Fruit fly (Drosophila melanogaster) whole organism, prepupa: ENCODE data around the gene chic.

Source experiments
- Blimp-1 ChIP-seq: fragments of 200-800 bp; sonication (Bioruptor generic); optimal IDR thresholded peaks from 3 replicates; lab custom pipeline; 2017; ENCODE audit warnings: missing biosample characterization, missing genetic modification characterization, mild to moderate bottlenecking, moderate library complexity, missing genetic modification reagents
- CG10631 ChIP-seq: fragments of 200-800 bp; sonication (Bioruptor generic); optimal IDR thresholded peaks from 2 replicates; lab custom pipeline; 2016; ENCODE audit warnings: missing biosample characterization, missing genetic modification characterization
- CG10669 ChIP-seq: fragments of 200-800 bp; sonication (Bioruptor generic); optimal IDR thresholded peaks from 3 replicates; lab custom pipeline; 2018; ENCODE audit warnings: missing biosample characterization, mild to moderate bottlenecking, missing genetic modification characterization, moderate library complexity
- CG11294 ChIP-seq: fragments of 200-800 bp; sonication (Bioruptor generic); IDR thresholded peaks from 2 replicates; pipeline ENCODE4 v1.3.6; 2022; ENCODE audit warnings: missing biosample characterization, missing genetic modification characterization
- CG11762 ChIP-seq: fragments of 200-800 bp; sonication (Bioruptor generic); optimal IDR thresholded peaks from 3 replicates; lab custom pipeline; 2016; ENCODE audit warnings: missing biosample characterization, missing genetic modification characterization; ENCODE audit not compliant: insufficient read depth
- CG15336 ChIP-seq: fragments of 200-800 bp; sonication (Bioruptor generic); IDR thresholded peaks from 2 replicates; pipeline ENCODE4 v1.3.6; 2022; ENCODE audit warnings: missing biosample characterization, missing genetic modification characterization
- CG16779 ChIP-seq: fragments of 200-800 bp; sonication (Bioruptor generic); optimal IDR thresholded peaks from 3 replicates; lab custom pipeline; 2017; ENCODE audit warnings: missing biosample characterization, mild to moderate bottlenecking, missing genetic modification characterization
- CG3032 ChIP-seq: fragments of 200-800 bp; optimal IDR thresholded peaks from 2 replicates; lab custom pipeline; 2019; ENCODE audit warnings: missing biosample characterization, mild to moderate bottlenecking, missing genetic modification characterization, moderate library complexity
- CG32006 ChIP-seq: fragments of 200-800 bp; sonication (Bioruptor generic); optimal IDR thresholded peaks from 3 replicates; lab custom pipeline; 2017; ENCODE audit warnings: missing biosample characterization, mild to moderate bottlenecking, missing genetic modification characterization
- CG3919 ChIP-seq: fragments of 200-800 bp; sonication (Bioruptor generic); optimal IDR thresholded peaks from 3 replicates; lab custom pipeline; 2016; ENCODE audit warnings: missing biosample characterization, missing genetic modification characterization
- CG4318 ChIP-seq: fragments of 200-800 bp; sonication (Bioruptor generic); optimal IDR thresholded peaks from 3 replicates; lab custom pipeline; 2017; ENCODE audit warnings: missing biosample characterization, mild to moderate bottlenecking, missing genetic modification characterization
- CG6163 ChIP-seq: fragments of 200-800 bp; sonication (Bioruptor generic); IDR thresholded peaks from 3 replicates; pipeline ENCODE4 v1.3.6; 2022; ENCODE audit warnings: missing biosample characterization, missing genetic modification characterization
- CG6854 ChIP-seq: fragments of 200-800 bp; sonication (Bioruptor generic); optimal IDR thresholded peaks from 2 replicates; lab custom pipeline; 2017; ENCODE audit warnings: missing biosample characterization, mild to moderate bottlenecking, missing genetic modification characterization
- CG7368 ChIP-seq: fragments of 200-800 bp; sonication (Bioruptor generic); optimal IDR thresholded peaks from 3 replicates; lab custom pipeline; 2016; ENCODE audit warnings: missing biosample characterization, missing genetic modification characterization
- CG8319 ChIP-seq: fragments of 200-800 bp; sonication (Bioruptor generic); optimal IDR thresholded peaks from 3 replicates; lab custom pipeline; 2016; ENCODE audit warnings: missing biosample characterization, missing genetic modification characterization
- CG9139 ChIP-seq: fragments of 200-800 bp; sonication (Bioruptor generic); optimal IDR thresholded peaks from 3 replicates; lab custom pipeline; 2017; ENCODE audit warnings: missing biosample characterization, mild to moderate bottlenecking, missing genetic modification characterization
- Eip75B ChIP-seq: fragments of 200-800 bp; sonication (Bioruptor generic); optimal IDR thresholded peaks from 3 replicates; lab custom pipeline; 2016; ENCODE audit warnings: missing biosample characterization, missing genetic modification characterization
- Ets96B ChIP-seq: fragments of 200-800 bp; optimal IDR thresholded peaks from 2 replicates; lab custom pipeline; 2019; ENCODE audit warnings: missing biosample characterization, mild to moderate bottlenecking, missing genetic modification characterization, moderate library complexity
- Gug ChIP-seq: fragments of 200-800 bp; sonication (Bioruptor generic); IDR thresholded peaks from 2 replicates; pipeline ENCODE4 v1.3.6; 2022; ENCODE audit warnings: missing biosample characterization, missing genetic modification characterization
- Hr38 ChIP-seq: sonication (Bioruptor generic); optimal IDR thresholded peaks from 2 replicates; lab custom pipeline; 2016; ENCODE audit warnings: missing biosample characterization, missing genetic modification characterization
- Hr39 ChIP-seq: fragments of 200-800 bp; sonication (Bioruptor generic); optimal IDR thresholded peaks from 2 replicates; lab custom pipeline; 2016; ENCODE audit warnings: missing biosample characterization, missing genetic modification characterization
- Lpt ChIP-seq: fragments of 200-800 bp; sonication (Bioruptor generic); optimal IDR thresholded peaks from 3 replicates; lab custom pipeline; 2016; ENCODE audit warnings: missing biosample characterization, missing genetic modification characterization
- OdsH ChIP-seq: fragments of 200-800 bp; sonication (Bioruptor generic); optimal IDR thresholded peaks from 3 replicates; lab custom pipeline; 2016; ENCODE audit warnings: missing biosample characterization, missing genetic modification characterization
- Sox102F ChIP-seq: fragments of 200-800 bp; sonication (Bioruptor generic); optimal IDR thresholded peaks from 2 replicates; lab custom pipeline; 2016; ENCODE audit warnings: missing biosample characterization, mild to moderate bottlenecking, missing genetic modification characterization
- Sox14 ChIP-seq: fragments of 200-800 bp; sonication (Bioruptor generic); optimal IDR thresholded peaks from 3 replicates; lab custom pipeline; 2016; ENCODE audit warnings: missing biosample characterization, missing genetic modification characterization
- achi ChIP-seq: fragments of 200-800 bp; sonication (Bioruptor generic); optimal IDR thresholded peaks from 3 replicates; lab custom pipeline; 2016; ENCODE audit warnings: missing biosample characterization, missing genetic modification characterization
- acj6 ChIP-seq: fragments of 200-800 bp; sonication (Bioruptor generic); optimal IDR thresholded peaks from 3 replicates; lab custom pipeline; 2016; ENCODE audit warnings: missing biosample characterization, missing genetic modification characterization
- cyc ChIP-seq: fragments of 200-800 bp; sonication (Bioruptor generic); optimal IDR thresholded peaks from 3 replicates; lab custom pipeline; 2016; ENCODE audit warnings: missing biosample characterization, missing genetic modification characterization
- dac ChIP-seq: fragments of 200-800 bp; sonication (Bioruptor generic); optimal IDR thresholded peaks from 2 replicates; lab custom pipeline; 2017; ENCODE audit warnings: missing biosample characterization, mild to moderate bottlenecking, missing genetic modification characterization
- dsx ChIP-seq: fragments of 200-800 bp; optimal IDR thresholded peaks from 3 replicates; lab custom pipeline; 2019; ENCODE audit warnings: missing biosample characterization, mild to moderate bottlenecking, missing genetic modification characterization, moderate library complexity; ENCODE audit not compliant: poor library complexity, severe bottlenecking
- eg ChIP-seq: fragments of 200-800 bp; sonication (Bioruptor generic); IDR thresholded peaks from 3 replicates; pipeline ENCODE4 v1.3.6; 2022; ENCODE audit warnings: missing biosample characterization, missing genetic modification characterization
- fd59A ChIP-seq: fragments of 200-800 bp; sonication (Bioruptor generic); optimal IDR thresholded peaks from 2 replicates; lab custom pipeline; 2017; ENCODE audit warnings: missing biosample characterization, mild to moderate bottlenecking, missing genetic modification characterization, missing genetic modification reagents
- fd85E ChIP-seq: fragments of 200-800 bp; sonication (Bioruptor generic); optimal IDR thresholded peaks from 3 replicates; lab custom pipeline; 2016; ENCODE audit warnings: missing biosample characterization, missing genetic modification characterization
- fkh ChIP-seq: fragments of 200-800 bp; sonication (Bioruptor generic); optimal IDR thresholded peaks from 3 replicates; lab custom pipeline; 2017; ENCODE audit warnings: missing biosample characterization, mild to moderate bottlenecking, missing genetic modification characterization, moderate library complexity
- lz ChIP-seq: fragments of 200-800 bp; sonication (Bioruptor generic); optimal IDR thresholded peaks from 3 replicates; lab custom pipeline; 2016; ENCODE audit warnings: missing biosample characterization, missing genetic modification characterization
- net ChIP-seq: fragments of 200-800 bp; sonication (Bioruptor generic); optimal IDR thresholded peaks from 3 replicates; lab custom pipeline; 2016; ENCODE audit warnings: missing biosample characterization, missing genetic modification characterization
- pdm3 ChIP-seq: fragments of 200-800 bp; sonication (Bioruptor generic); optimal IDR thresholded peaks from 3 replicates; lab custom pipeline; 2016; ENCODE audit warnings: missing biosample characterization, missing genetic modification characterization
- salr ChIP-seq, 2 experiments: fragments of 200-800 bp; sonication (Bioruptor generic); optimal IDR thresholded peaks; 3 replicates each; lab custom pipeline; 2016 to 2018; ENCODE audit warnings: missing biosample characterization in 2 of 2, missing genetic modification characterization in 2 of 2, mild to moderate bottlenecking in 1 of 2
- spab ChIP-seq: fragments of 200-800 bp; sonication (Bioruptor generic); optimal IDR thresholded peaks from 2 replicates; lab custom pipeline; 2017; ENCODE audit warnings: missing biosample characterization, mild to moderate bottlenecking, missing genetic modification characterization, missing genetic modification reagents
- ss ChIP-seq, 2 experiments: fragments of 200-800 bp; sonication (Bioruptor generic); optimal IDR thresholded peaks; 2 replicates in 1 of 2; 3 replicates in 1 of 2; lab custom pipeline; 2017 to 2018; ENCODE audit warnings: mild to moderate bottlenecking in 2 of 2, missing biosample characterization in 2 of 2, missing genetic modification characterization in 2 of 2, moderate library complexity in 1 of 2
- svp ChIP-seq: fragments of 200-800 bp; sonication (Bioruptor generic); peaks from one replicate; lab custom pipeline; 2016; ENCODE audit warnings: missing biosample characterization, missing genetic modification characterization
- topi ChIP-seq: fragments of 200-800 bp; sonication (Bioruptor generic); optimal IDR thresholded peaks from 3 replicates; lab custom pipeline; 2016; ENCODE audit warnings: missing biosample characterization, missing genetic modification characterization

Gene chic

dm6 chr2L:6022793-6023192, 42.0 kb upstream of the chic start (continued):
- TF ChIP-seq CG16779 (tag; lab: Kevin White, UChicago) (peak; percentile 27), CG10669 (GFP tag; lab: Kevin White, UChicago) (peak; percentile 73), ss (GFP tag; optimal IDR thresholded peaks at IDR 0.05; lab: Kevin White, UChicago) (peak; percentile 85 to 89), fd59A (GFP tag; lab: Kevin White, UChicago) (peak; percentile 58), CG15336 (no peak), svp (GFP tag; lab: Kevin White, UChicago) (peak; percentile 86), CG6163 (GFP tag; lab: Robert Waterston, UW) (peak; percentile 65), CG3919 (GFP tag; lab: Kevin White, UChicago) (peak; percentile 82), CG3032 (tag; lab: Kevin White, UChicago) (peak; percentile 75), Hr39 (GFP tag; lab: Kevin White, UChicago) (peak; percentile 27), CG32006 (GFP tag; lab: Kevin White, UChicago) (peak; percentile 63), dsx (GFP tag; lab: Kevin White, UChicago) (peak; percentile 89), Hr38 (GFP tag; lab: Kevin White, UChicago) (no peak), Eip75B (peak; percentile 53), cyc (GFP tag; lab: Kevin White, UChicago) (peak; percentile 64), achi (GFP tag; lab: Kevin White, UChicago) (peak; percentile 75), lz (GFP tag; lab: Kevin White, UChicago) (peak; percentile 56), CG11762 (GFP tag; lab: Kevin White, UChicago) (peak; percentile 33), spab (peak; percentile 73), CG11294 (GFP tag; lab: Robert Waterston, UW) (no peak), dac (no peak), CG9139 (GFP tag; lab: Kevin White, UChicago) (peak; percentile 71), CG8319 (GFP tag; lab: Kevin White, UChicago) (peak; percentile 55), Blimp-1 (GFP tag; lab: Kevin White, UChicago) (peak; percentile 56), OdsH (GFP tag; lab: Kevin White, UChicago) (peak; percentile 22), fkh (GFP tag; lab: Kevin White, UChicago) (no peak), Sox14 (peak; percentile 46), fd85E (no peak), CG6854 (GFP tag; lab: Kevin White, UChicago) (peak; percentile 5), Lpt (GFP tag; lab: Kevin White, UChicago) (peak; percentile 38), salr (GFP tag; optimal IDR thresholded peaks at IDR 0.05; lab: Kevin White, UChicago) (peak; percentile 9 to 27), Gug (GFP tag; lab: Robert Waterston, UW) (peak; percentile 20; the same call in 1 of the 2 replicates), eg (0 out of 3 replicates have a peak, but pooled peaks have one; percentile 28), CG4318 (no peak), net (GFP tag; lab: Kevin White, UChicago) (peak; percentile 32), topi (peak; percentile 60), Ets96B (tag; lab: Kevin White, UChicago) (peak; percentile 80), CG7368 (peak; percentile 10)

dm6 chr2L:6020535-6020934, 39.7 kb upstream of the chic start, which contains the start of gene CG13996:
Gene CG13996, plus strand, starts transcription at chr2L:6020835.
- TF ChIP-seq CG10631 (GFP tag; lab: Kevin White, UChicago) (no peak), Eip75B (no peak), Sox102F (no peak), CG11294 (GFP tag; lab: Robert Waterston, UW) (no peak), fd59A (GFP tag; lab: Kevin White, UChicago) (no peak), Ets96B (tag; lab: Kevin White, UChicago) (no peak), acj6 (GFP tag; lab: Kevin White, UChicago) (no peak), pdm3 (GFP tag; lab: Kevin White, UChicago) (no peak), Blimp-1 (GFP tag; lab: Kevin White, UChicago) (no peak), salr (GFP tag; optimal IDR thresholded peaks at IDR 0.05; lab: Kevin White, UChicago) (no peak)
